Fruit fly (Drosophila melanogaster) whole organism, adult: ENCODE data around the gene Mtch.
A peak's percentile ranks its signal among the peaks of the same experiment; 100 is the strongest.

Source experiments
- CG11617 ChIP-seq: fragments of 200-800 bp; sonication (Bioruptor generic); optimal IDR thresholded peaks from 2 replicates; lab custom pipeline; 2017; ENCODE audit warnings: mild to moderate bottlenecking, missing biosample characterization, missing genetic modification reagents, missing genetic modification characterization
- CG12768 ChIP-seq: fragments of 200-800 bp; sonication (Bioruptor generic); optimal IDR thresholded peaks from 2 replicates; lab custom pipeline; 2017; ENCODE audit warnings: missing biosample characterization, missing genetic modification characterization, mild to moderate bottlenecking, moderate library complexity, missing genetic modification reagents
- CG14711 ChIP-seq: fragments of 200-800 bp; sonication (Bioruptor generic); optimal IDR thresholded peaks from 2 replicates; lab custom pipeline; 2018; ENCODE audit warnings: missing biosample characterization, mild to moderate bottlenecking, missing genetic modification characterization, moderate library complexity
- CG1620 ChIP-seq: fragments of 200-800 bp; sonication (Bioruptor generic); optimal IDR thresholded peaks from 2 replicates; lab custom pipeline; 2016; ENCODE audit warnings: missing biosample characterization, missing genetic modification characterization
- CG33017 ChIP-seq: fragments of 200-800 bp; sonication (Bioruptor generic); optimal IDR thresholded peaks from 2 replicates; lab custom pipeline; 2018; ENCODE audit warnings: missing biosample characterization, mild to moderate bottlenecking, missing genetic modification characterization, moderate library complexity
- CG5204 ChIP-seq: fragments of 200-800 bp; sonication (Bioruptor generic); optimal IDR thresholded peaks from 2 replicates; lab custom pipeline; 2016; ENCODE audit warnings: missing biosample characterization, missing genetic modification characterization
- CG7045 ChIP-seq: fragments of 200-800 bp; sonication (Bioruptor generic); optimal IDR thresholded peaks from 2 replicates; lab custom pipeline; 2017; ENCODE audit warnings: missing biosample characterization, mild to moderate bottlenecking, missing genetic modification characterization
- CG7101 ChIP-seq: fragments of 200-800 bp; sonication (Bioruptor generic); optimal IDR thresholded peaks from 2 replicates; lab custom pipeline; 2018; ENCODE audit warnings: missing biosample characterization, mild to moderate bottlenecking, missing genetic modification characterization, moderate library complexity
- Clk ChIP-seq: fragments of 200-800 bp; sonication (Bioruptor generic); optimal IDR thresholded peaks from 2 replicates; lab custom pipeline; 2017; ENCODE audit warnings: missing biosample characterization, missing genetic modification characterization
- Crg-1 ChIP-seq: fragments of 200-800 bp; sonication (Bioruptor generic); optimal IDR thresholded peaks from 2 replicates; lab custom pipeline; 2016; ENCODE audit warnings: missing biosample characterization, missing genetic modification characterization
- Hr96 ChIP-seq: fragments of 200-800 bp; sonication (Bioruptor generic); optimal IDR thresholded peaks from 2 replicates; lab custom pipeline; 2016; ENCODE audit warnings: missing biosample characterization, missing genetic modification characterization
- Mnt ChIP-seq: fragments of 200-800 bp; sonication (Bioruptor generic); optimal IDR thresholded peaks from 2 replicates; lab custom pipeline; 2016; ENCODE audit warnings: missing biosample characterization, mild to moderate bottlenecking, missing genetic modification characterization
- bab1 ChIP-seq: fragments of 200-800 bp; sonication (Bioruptor generic); optimal IDR thresholded peaks from 3 replicates; lab custom pipeline; 2019; ENCODE audit warnings: missing biosample characterization, mild to moderate bottlenecking, missing genetic modification characterization, moderate library complexity
- cic ChIP-seq: fragments of 200-800 bp; sonication (Bioruptor generic); optimal IDR thresholded peaks from 2 replicates; lab custom pipeline; 2017; ENCODE audit warnings: missing biosample characterization, mild to moderate bottlenecking, missing genetic modification characterization, moderate library complexity
- cnc ChIP-seq, 2 experiments: fragments of >200 bp; optimal IDR thresholded peaks; 2 replicates each; lab custom pipeline; 2017
- kay ChIP-seq: fragments of 200-800 bp; sonication (Bioruptor generic); peaks from one replicate; lab custom pipeline; 2016; ENCODE audit warnings: missing biosample characterization, missing genetic modification characterization, borderline replicate concordance
- ovo ChIP-seq: fragments of 200-800 bp; sonication (Bioruptor generic); optimal IDR thresholded peaks from 2 replicates; lab custom pipeline; 2016; ENCODE audit warnings: missing biosample characterization, missing genetic modification characterization
- pad ChIP-seq: fragments of 200-800 bp; sonication (Bioruptor generic); optimal IDR thresholded peaks from 3 replicates; lab custom pipeline; 2017; ENCODE audit warnings: missing biosample characterization, missing genetic modification characterization, mild to moderate bottlenecking, moderate library complexity, missing genetic modification reagents
- tj ChIP-seq: fragments of 200-800 bp; sonication (Bioruptor generic); optimal IDR thresholded peaks from 3 replicates; lab custom pipeline; 2017; ENCODE audit warnings: missing biosample characterization, mild to moderate bottlenecking, missing genetic modification characterization, moderate library complexity
- toe ChIP-seq: fragments of 200-800 bp; sonication (Bioruptor generic); optimal IDR thresholded peaks from 2 replicates; lab custom pipeline; 2016; ENCODE audit warnings: missing biosample characterization, missing genetic modification characterization

The Mtch gene

dm6 chr3L:140838-141559 lies 43.4 kb upstream of the Mtch start:
- peak; percentile 91 for TF ChIP-seq ovo (GFP tag; lab: Kevin White, UChicago)
- peak; percentile 95 for TF ChIP-seq pad
- TF ChIP-seq kay (GFP tag; lab: Kevin White, UChicago) = no peak

dm6 chr3L:145998-146576 lies 38.3 kb upstream of the Mtch start, which contains the start of gene CG6845:
TSS of gene CG6845 (plus strand) at chr3L:146433.
- TF ChIP-seq bab1 (GFP tag; lab: Kevin White, UChicago) = peak; percentile 51
- TF ChIP-seq toe = no peak
- peak; percentile 92 for TF ChIP-seq kay (GFP tag; lab: Kevin White, UChicago)
- TF ChIP-seq cic (GFP tag; lab: Kevin White, UChicago) = peak; percentile 19

DNA sequence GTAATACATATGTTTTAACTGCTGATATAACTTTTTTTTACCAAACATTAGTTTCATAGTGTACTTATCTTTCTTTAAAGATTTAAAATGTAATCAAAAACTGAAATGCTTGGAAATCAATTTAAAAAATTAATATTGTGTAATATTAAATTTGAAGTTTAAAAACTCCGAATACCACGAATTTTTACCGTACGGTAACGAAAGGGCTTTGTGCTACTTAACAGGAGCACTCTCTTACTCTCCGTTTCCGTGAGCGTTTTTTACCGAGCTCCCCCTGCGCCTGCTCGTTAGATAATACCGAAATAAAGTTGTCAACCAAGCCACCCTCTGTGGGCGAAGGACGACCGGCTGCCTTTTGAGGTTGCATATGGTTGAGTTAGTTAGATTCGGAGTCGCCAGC lies 31.9 kb upstream of the Mtch start, which contains the start of the genes Dic61B and p130CAS:
Gene Dic61B (minus strand): TSS at position 101 of the 400 bp plus-strand sequence.
Gene p130CAS (plus strand): TSS at position 396 of the 400 bp plus-strand sequence.
- TF ChIP-seq ovo (GFP tag; lab: Kevin White, UChicago) (no peak), cnc (optimal IDR thresholded peaks at IDR 0.05; lab: Kevin White, UChicago) (no peak), toe (no peak), Clk (GFP tag; lab: Kevin White, UChicago) (no peak), CG11617 (GFP tag; lab: Kevin White, UChicago) (no peak), pad (no peak), kay (GFP tag; lab: Kevin White, UChicago) (no peak), Crg-1 (no peak), cic (GFP tag; lab: Kevin White, UChicago) (no peak), CG12768 (no peak), CG14711 (tag; lab: Kevin White, UChicago) (no peak), CG33017 (tag; lab: Kevin White, UChicago) (no peak), Mnt (GFP tag; lab: Kevin White, UChicago) (no peak), CG1620 (no peak), CG5204 (GFP tag; lab: Kevin White, UChicago) (no peak), CG7101 (tag; lab: Kevin White, UChicago) (no peak), Hr96 (GFP tag; lab: Kevin White, UChicago) (no peak), CG7045 (no peak)

dm6 chr3L:153670-154069 lies 30.8 kb upstream of the Mtch start:
- TF ChIP-seq CG12768 (no peak), pad (no peak), toe (no peak), kay (GFP tag; lab: Kevin White, UChicago) (no peak), ovo (GFP tag; lab: Kevin White, UChicago) (no peak), Clk (GFP tag; lab: Kevin White, UChicago) (no peak)

dm6 chr3L:156591-157303 lies 27.7 kb upstream of the Mtch start:
- TF ChIP-seq CG33017 (tag; lab: Kevin White, UChicago) (peak; percentile 70), tj (GFP tag; lab: Kevin White, UChicago) (no peak), CG12768 (peak; percentile 19), Clk (GFP tag; lab: Kevin White, UChicago) (peak; percentile 4), kay (GFP tag; lab: Kevin White, UChicago) (peak; percentile 96), CG7045 (peak; percentile 19), cic (GFP tag; lab: Kevin White, UChicago) (peak; percentile 88), Hr96 (GFP tag; lab: Kevin White, UChicago) (no peak), cnc (optimal IDR thresholded peaks at IDR 0.05; lab: Kevin White, UChicago) (no peak), Mnt (GFP tag; lab: Kevin White, UChicago) (peak; percentile 58), ovo (GFP tag; lab: Kevin White, UChicago) (peak; percentile 30), CG11617 (GFP tag; lab: Kevin White, UChicago) (peak; percentile 31), CG7101 (tag; lab: Kevin White, UChicago) (peak; percentile 59)

DNA sequence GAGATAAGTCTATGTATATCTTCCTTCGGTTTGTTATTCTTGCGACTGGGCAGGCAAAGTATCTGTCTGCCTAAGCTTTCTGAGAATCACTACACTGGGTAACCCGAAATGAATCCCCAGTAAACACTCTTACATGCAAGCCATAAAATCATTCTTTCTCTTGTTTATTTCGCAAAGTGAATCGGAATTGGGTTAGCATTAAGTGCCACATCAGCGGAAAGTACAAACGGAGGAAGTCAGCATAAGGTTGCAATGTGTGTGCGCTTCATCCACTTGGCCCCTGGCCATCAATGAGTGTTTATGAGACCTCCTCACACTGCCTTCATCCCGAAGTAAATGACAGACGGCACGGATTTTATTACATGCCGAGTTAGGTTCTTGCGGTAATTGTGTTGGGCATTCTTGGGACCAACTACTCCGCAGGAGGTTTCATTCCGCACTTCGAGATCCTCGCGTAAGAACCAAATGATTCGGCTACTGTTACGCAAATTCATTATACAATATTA lies 26.7 kb upstream of the Mtch start:
- peak; percentile 98 for TF ChIP-seq tj (GFP tag; lab: Kevin White, UChicago)
- TF ChIP-seq cnc (optimal IDR thresholded peaks at IDR 0.05; lab: Kevin White, UChicago) = no peak
